Worm (Caenorhabditis elegans) whole organism, L4/young adult: Measurements from ENCODE around the gene T19C4.5.

Experiments used
- W03F9.2 ChIP-seq: fragments of 150-350 bp; optimal IDR thresholded peaks from 2 replicates; lab custom pipeline; 2014; ENCODE audit warnings: missing biosample characterization, missing genetic modification characterization
- him-1 ChIP-seq: sonication (generic microtip); optimal IDR thresholded peaks from 2 replicates; lab custom pipeline; 2016; ENCODE audit warnings: missing genotype, missing genetic modification reagents, missing genetic modification characterization, missing compliant biosample characterization

DNA sequence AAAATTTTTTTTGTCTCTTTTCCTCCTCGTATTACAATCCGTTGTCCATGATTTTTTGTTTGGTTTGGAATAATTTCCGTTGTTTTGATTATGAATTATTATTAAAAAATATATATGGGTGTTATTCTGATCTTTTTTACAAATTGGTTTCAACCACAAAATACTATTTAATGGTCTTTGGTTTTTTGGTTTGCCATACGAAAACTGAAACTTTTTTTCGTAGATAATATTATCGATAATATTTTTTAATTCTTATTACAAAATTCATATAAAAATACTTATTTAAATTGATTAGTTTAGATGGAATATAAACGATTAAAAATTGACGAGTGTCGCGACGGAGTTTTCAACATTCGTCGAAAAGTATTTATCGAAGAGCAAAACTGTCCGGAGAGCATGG is 44.8 kb upstream of the T19C4.5 start, which contains the start of gene jmjd-5:
- TF ChIP-seq him-1 (tag; lab: Kevin White, UChicago) (no peak), W03F9.2 (tag; lab: Kevin White, UChicago) (no peak)
